Worm (Caenorhabditis elegans) whole organism, L3 larva: ENCODE measurements around the gene vig-1.

Experiments used
- ceh-16 ChIP-seq: sonication (generic microtip); optimal IDR thresholded peaks from 2 replicates; lab custom pipeline; 2017; ENCODE audit warnings: missing biosample characterization, missing genetic modification characterization
- ceh-28 ChIP-seq: fragments of 150-350 bp; optimal IDR thresholded peaks from 2 replicates; lab custom pipeline; 2014; ENCODE audit warnings: missing biosample characterization, missing genetic modification reagents, missing genetic modification characterization
- ceh-9 ChIP-seq: sonication (generic microtip); optimal IDR thresholded peaks from 2 replicates; lab custom pipeline; 2018; ENCODE audit warnings: missing biosample characterization, missing genetic modification characterization
- daf-12 ChIP-seq: fragments of 150-350 bp; optimal IDR thresholded peaks from 2 replicates; lab custom pipeline; 2014; ENCODE audit warnings: missing biosample characterization, missing genetic modification reagents, missing genetic modification characterization
- egl-27 ChIP-seq: sonication (generic microtip); optimal IDR thresholded peaks from 4 replicates; lab custom pipeline; 2017; ENCODE audit warnings: missing biosample characterization, missing genetic modification reagents, missing genetic modification characterization
- elt-1 ChIP-seq: fragments of 150-350 bp; optimal IDR thresholded peaks from 2 replicates; lab custom pipeline; 2014; ENCODE audit warnings: missing biosample characterization, missing genetic modification characterization
- fkh-2 ChIP-seq: fragments of 150-350 bp; optimal IDR thresholded peaks from 2 replicates; lab custom pipeline; 2014; ENCODE audit warnings: missing biosample characterization, missing genetic modification reagents, missing genetic modification characterization
- fos-1 ChIP-seq: fragments of 150-350 bp; optimal IDR thresholded peaks from 2 replicates; lab custom pipeline; 2014; ENCODE audit warnings: missing biosample characterization, missing genetic modification characterization
- jun-1 ChIP-seq: fragments of 150-350 bp; optimal IDR thresholded peaks from 2 replicates; lab custom pipeline; 2014; ENCODE audit warnings: missing biosample characterization, missing genetic modification reagents, missing genetic modification characterization
- lsy-12 ChIP-seq: sonication (generic microtip); optimal IDR thresholded peaks from 2 replicates; lab custom pipeline; 2016; ENCODE audit warnings: mild to moderate bottlenecking, missing genetic modification characterization, missing compliant biosample characterization
- mdl-1 ChIP-seq: fragments of 150-350 bp; optimal IDR thresholded peaks from 2 replicates; lab custom pipeline; 2014; ENCODE audit warnings: missing biosample characterization, missing genetic modification characterization
- mml-1 ChIP-seq: fragments of 150-350 bp; sonication (generic microtip); optimal IDR thresholded peaks from 3 replicates; lab custom pipeline; 2014; ENCODE audit warnings: missing biosample characterization, missing genetic modification characterization
- nfya-1 ChIP-seq: sonication (generic microtip); optimal IDR thresholded peaks from 2 replicates; lab custom pipeline; 2017; ENCODE audit warnings: missing genetic modification characterization, mild to moderate bottlenecking, missing compliant biosample characterization, antibody characterized with exemption, moderate library complexity; ENCODE audit not compliant: insufficient read depth
- nhr-11 ChIP-seq: fragments of 150-350 bp; optimal IDR thresholded peaks from 2 replicates; lab custom pipeline; 2014; ENCODE audit warnings: missing biosample characterization, missing genetic modification characterization
- nhr-12 ChIP-seq: fragments of 150-350 bp; optimal IDR thresholded peaks from 2 replicates; lab custom pipeline; 2014; ENCODE audit warnings: missing biosample characterization, missing genetic modification characterization
- nhr-23 ChIP-seq: fragments of 150-350 bp; optimal IDR thresholded peaks from 2 replicates; lab custom pipeline; 2014; ENCODE audit warnings: missing biosample characterization, missing genetic modification reagents, missing genetic modification characterization
- nhr-25 ChIP-seq: sonication (generic microtip); optimal IDR thresholded peaks from 2 replicates; lab custom pipeline; 2017; ENCODE audit warnings: missing biosample characterization, missing genetic modification characterization
- nhr-28 ChIP-seq: fragments of 150-350 bp; optimal IDR thresholded peaks from 2 replicates; lab custom pipeline; 2014; ENCODE audit warnings: missing biosample characterization, missing genetic modification characterization
- pha-4 ChIP-seq: fragments of 150-350 bp; optimal IDR thresholded peaks from 2 replicates; lab custom pipeline; 2014; ENCODE audit warnings: missing biosample characterization, missing genetic modification reagents, missing genetic modification characterization
- pqm-1 ChIP-seq: fragments of 150-350 bp; optimal IDR thresholded peaks from 2 replicates; lab custom pipeline; 2017; ENCODE audit warnings: missing biosample characterization, missing genetic modification characterization, inconsistent platforms
- snpc-4 ChIP-seq: fragments of 150-350 bp; optimal IDR thresholded peaks from 2 replicates; lab custom pipeline; 2014; ENCODE audit warnings: missing biosample characterization, missing genetic modification characterization
- unc-62 ChIP-seq: fragments of 150-350 bp; sonication (generic microtip); optimal IDR thresholded peaks from 4 replicates; lab custom pipeline; 2014; ENCODE audit warnings: missing biosample characterization, missing genetic modification reagents, missing genetic modification characterization
- zag-1 ChIP-seq: fragments of 150-350 bp; optimal IDR thresholded peaks from 2 replicates; lab custom pipeline; 2014; ENCODE audit warnings: missing biosample characterization, missing genetic modification characterization
- ztf-11 ChIP-seq: fragments of 150-350 bp; optimal IDR thresholded peaks from 2 replicates; lab custom pipeline; 2014; ENCODE audit warnings: missing biosample characterization, missing genetic modification characterization

vig-1 gene

ce11 chrII:1365985-1366384 is 45.1 kb downstream of the vig-1 start:
- TF ChIP-seq egl-27, result no peak
- TF ChIP-seq ceh-16 (tag; lab: Kevin White, UChicago), result no peak
- no peak for TF ChIP-seq nhr-12 (tag; lab: Kevin White, UChicago)
- TF ChIP-seq nhr-11 (tag; lab: Kevin White, UChicago), result no peak

- TF ChIP-seq jun-1 (tag; lab: Kevin White, UChicago), result no peak
- TF ChIP-seq nhr-23 (tag; lab: Kevin White, UChicago), result no peak
- TF ChIP-seq ceh-28 (tag; lab: Kevin White, UChicago), result peak; percentile 66
- no peak for TF ChIP-seq pha-4 (tag; lab: Kevin White, UChicago)
- TF ChIP-seq snpc-4, result no peak
- no peak for TF ChIP-seq fos-1 (tag; lab: Kevin White, UChicago)
- TF ChIP-seq fkh-2 (tag; lab: Kevin White, UChicago), result no peak
These were observed 47.9 kb downstream of the vig-1 start for ce11 chrII:1368756-1369155.

DNA sequence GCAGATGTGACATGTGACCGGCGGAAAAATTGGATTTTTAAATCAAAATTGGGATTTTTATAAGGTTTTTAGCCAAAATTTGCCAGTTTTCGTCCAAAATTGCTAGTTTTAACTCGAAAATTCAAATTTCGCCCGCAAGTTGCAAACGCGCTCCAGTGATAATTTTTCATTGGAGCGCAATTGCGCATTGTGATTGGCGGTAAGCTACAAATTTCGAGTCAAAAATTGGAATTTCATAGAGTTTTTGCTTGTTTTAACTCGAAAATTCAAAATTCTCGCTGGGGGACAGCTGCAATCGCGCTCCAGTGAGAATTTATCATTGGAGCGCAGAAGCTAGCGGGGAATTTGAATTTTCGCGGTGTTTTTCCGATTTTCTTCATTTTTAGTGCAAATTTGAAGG is 48.5 kb downstream of the vig-1 start:
- TF ChIP-seq mml-1 (tag; lab: Kevin White, UChicago) (no peak), nhr-23 (tag; lab: Kevin White, UChicago) (no peak), daf-12 (tag; lab: Kevin White, UChicago) (no peak), pqm-1 (tag; lab: Kevin White, UChicago) (no peak), ceh-9 (tag; lab: Kevin White, UChicago) (no peak), ztf-11 (tag; lab: Kevin White, UChicago) (no peak), zag-1 (tag; lab: Kevin White, UChicago) (no peak), elt-1 (no peak), nhr-28 (no peak), nhr-12 (tag; lab: Kevin White, UChicago) (no peak), ceh-28 (tag; lab: Kevin White, UChicago) (no peak)

ce11 chrII:1371533-1371932 is 50.7 kb downstream of the vig-1 start:
- TF ChIP-seq lsy-12 (tag; lab: Kevin White, UChicago), result peak; percentile 22
- TF ChIP-seq nhr-25 (tag; lab: Kevin White, UChicago), result no peak

DNA sequence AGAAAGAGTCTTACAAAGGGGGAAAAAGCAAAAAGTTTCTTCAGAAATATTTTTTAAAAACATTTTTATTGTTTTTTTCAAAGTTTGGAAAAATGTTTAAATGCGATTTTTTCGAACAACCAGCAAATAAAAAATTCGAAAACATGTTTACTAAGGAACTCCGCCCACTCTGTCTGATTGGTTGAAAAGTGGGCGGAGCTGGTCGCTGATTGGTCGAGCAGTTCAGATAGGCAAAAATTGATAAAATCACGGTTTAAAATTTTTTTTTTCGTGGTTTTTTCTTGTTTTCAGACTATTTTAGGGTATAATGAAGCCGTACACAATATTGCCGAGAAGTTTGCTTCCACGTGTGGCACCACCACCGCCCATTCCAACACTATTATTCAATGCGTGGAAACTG is 51.3 kb downstream of the vig-1 start:
- peak; percentile 51 for TF ChIP-seq nfya-1
- no peak for TF ChIP-seq unc-62 (GFP tag; lab: Kevin White, UChicago)
- TF ChIP-seq ceh-28 (tag; lab: Kevin White, UChicago), result no peak
- no peak for TF ChIP-seq mdl-1
